Worm (Caenorhabditis elegans): Measurements from ENCODE around the gene srh-61.
"Not testable (repeated sequence)": the region's sequence is repeated elsewhere in the genome, so short reads cannot be mapped to it uniquely, and the experiment has no call there.

DNA sequence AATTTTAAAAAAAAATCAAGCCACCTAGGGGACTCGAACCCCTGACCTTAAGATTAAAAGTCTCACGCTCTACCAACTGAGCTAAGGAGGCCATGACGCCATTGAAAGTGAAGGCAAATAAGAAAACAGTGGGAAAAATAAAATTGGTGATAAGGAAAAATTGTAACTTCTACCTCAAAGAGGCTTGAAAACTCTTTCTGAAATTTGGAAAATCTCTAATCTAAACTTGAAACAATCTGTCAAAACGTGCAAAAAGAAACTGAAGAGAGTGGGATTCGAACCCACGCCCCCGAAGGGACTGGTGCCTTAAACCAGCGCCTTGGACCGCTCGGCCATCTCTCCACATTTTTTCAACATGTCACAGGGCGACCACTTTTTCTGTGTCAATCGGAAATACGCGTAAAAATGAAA, 25.5 kb upstream of the srh-61 start:
- not testable (repeated sequence) for TF ChIP-seq egl-13 (tag; optimal IDR thresholded peaks at IDR 0.05); snpc-4 (tag; optimal IDR thresholded peaks at IDR 0.05); egl-27 (tag; optimal IDR thresholded peaks at IDR 0.05); zag-1 (tag; optimal IDR thresholded peaks at IDR 0.05); aha-1 (tag; optimal IDR thresholded peaks at IDR 0.05); nhr-76 (tag; optimal IDR thresholded peaks at IDR 0.05); ces-1 (GFP tag; optimal IDR thresholded peaks at IDR 0.05); pqm-1 (tag; optimal IDR thresholded peaks at IDR 0.05); lsy-2 (tag; optimal IDR thresholded peaks at IDR 0.05); mef-2 (tag; optimal IDR thresholded peaks at IDR 0.05); lin-39 (tag; optimal IDR thresholded peaks at IDR 0.05); pax-3 (tag; optimal IDR thresholded peaks at IDR 0.05)
